Worm (Caenorhabditis elegans) whole organism, L1 larva: ENCODE measurements around the gene M01F1.8.

ENCODE experiments used
- ceh-8 ChIP-seq: fragments of 200-800 bp; sonication (Bioruptor generic); optimal IDR thresholded peaks from 2 replicates; lab custom pipeline; 2018; ENCODE audit warnings: mild to moderate bottlenecking, missing genetic modification characterization, moderate library complexity, missing compliant biosample characterization
- ces-1 ChIP-seq: fragments of 150-350 bp; optimal IDR thresholded peaks from 2 replicates; lab custom pipeline; 2014; ENCODE audit warnings: missing biosample characterization, missing genetic modification reagents, missing genetic modification characterization
- hlh-4 ChIP-seq: sonication (generic microtip); optimal IDR thresholded peaks from 2 replicates; lab custom pipeline; 2016; ENCODE audit warnings: mild to moderate bottlenecking, missing genetic modification characterization, missing compliant biosample characterization
- lin-35 ChIP-seq, 2 experiments: fragments of 150-350 bp; optimal IDR thresholded peaks; 2 replicates each; lab custom pipeline; 2014; ENCODE audit warnings: missing biosample characterization in 2 of 2, missing genetic modification characterization in 2 of 2, missing genetic modification reagents in 2 of 2
- nhr-19 ChIP-seq: fragments of 200-800 bp; sonication (Bioruptor generic); conservative IDR thresholded peaks from 2 replicates; pipeline ENCODE4 v1.3.6; 2022; ENCODE audit warnings: missing genetic modification characterization, missing compliant biosample characterization
- nhr-20 ChIP-seq: sonication (generic microtip); optimal IDR thresholded peaks from 2 replicates; lab custom pipeline; 2016; ENCODE audit warnings: mild to moderate bottlenecking, missing genetic modification characterization, missing compliant biosample characterization
- nhr-237 ChIP-seq: fragments of 150-350 bp; optimal IDR thresholded peaks from 2 replicates; lab custom pipeline; 2014; ENCODE audit warnings: missing biosample characterization, missing genetic modification characterization
- ztf-11 ChIP-seq, 2 experiments: sonication (generic microtip); optimal IDR thresholded peaks; 2 replicates each; lab custom pipeline; 2016 to 2017; ENCODE audit warnings: missing genetic modification characterization in 2 of 2, missing biosample characterization in 1 of 2, missing compliant biosample characterization in 1 of 2

DNA sequence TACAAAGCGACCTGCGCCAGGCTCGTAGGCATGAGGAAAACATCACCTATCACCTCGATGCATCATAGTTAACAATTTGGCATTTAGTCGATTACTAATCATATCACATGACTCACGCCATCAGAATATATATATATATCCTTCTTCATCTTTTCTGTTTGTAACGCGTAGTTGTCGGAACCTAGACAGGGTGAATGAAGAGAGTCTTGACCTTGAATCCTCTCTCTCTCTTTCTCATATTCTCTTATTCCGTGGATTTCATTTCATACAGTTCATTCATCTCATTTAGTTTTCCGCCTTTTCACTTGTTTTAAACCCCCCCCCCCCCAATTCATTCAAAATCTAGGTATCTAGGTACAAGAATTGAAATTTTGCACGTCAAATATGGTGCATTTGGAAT, 22.1 kb downstream of the M01F1.8 start:
- TF ChIP-seq lin-35 (GFP tag; optimal IDR thresholded peaks at IDR 0.05; lab: Kevin White, UChicago), result no peak
- TF ChIP-seq ceh-8 (GFP tag; lab: Kevin White, UChicago), result no peak
- TF ChIP-seq hlh-4 (tag; lab: Kevin White, UChicago), result no peak
- no peak for TF ChIP-seq ztf-11 (tag; optimal IDR thresholded peaks at IDR 0.05; lab: Kevin White, UChicago)
- TF ChIP-seq nhr-19 (GFP tag; lab: Robert Waterston, UW), result no peak
- TF ChIP-seq nhr-20 (tag; lab: Kevin White, UChicago), result peak; percentile 13
- no peak for TF ChIP-seq ces-1 (GFP tag; lab: Kevin White, UChicago)
- no peak for TF ChIP-seq nhr-237 (tag; lab: Kevin White, UChicago)
